Fruit fly (Drosophila melanogaster): ENCODE results near the gene Kaz-m1.

The Kaz-m1 gene

dm6 chr3R:25969780-25970179 is 44.7 kb upstream of the Kaz-m1 start, which contains the start of gene fid:
Gene fid, plus strand, starts transcription at chr3R:25970080.
- TF ChIP-seq usp (GFP tag; optimal IDR thresholded peaks at IDR 0.05) (no peak), dl (GFP tag; optimal IDR thresholded peaks at IDR 0.05; ENCODE audit: insufficient read depth in 1 of 2, partially characterized antibody in 2 of 2) (no peak), dsf (GFP tag; optimal IDR thresholded peaks at IDR 0.05; ENCODE audit: borderline replicate concordance) (no peak), HLH106 (tag; optimal IDR thresholded peaks at IDR 0.05) (no peak), lola (GFP tag; optimal IDR thresholded peaks at IDR 0.05) (no peak), brk (GFP tag; optimal IDR thresholded peaks at IDR 0.05) (no peak), Myc (optimal IDR thresholded peaks at IDR 0.05) (no peak), Jra (GFP tag; optimal IDR thresholded peaks at IDR 0.05) (no peak), Dfd (GFP tag; optimal IDR thresholded peaks at IDR 0.05) (no peak), jim (GFP tag; optimal IDR thresholded peaks at IDR 0.05) (no peak), psq (GFP tag; optimal IDR thresholded peaks at IDR 0.05) (no peak), Hnf4 (GFP tag; optimal IDR thresholded peaks at IDR 0.05) (no peak), CG32264 (GFP tag; optimal IDR thresholded peaks at IDR 0.05) (no peak), sv (GFP tag; optimal IDR thresholded peaks at IDR 0.05) (no peak), CrebA (GFP tag; optimal IDR thresholded peaks at IDR 0.05; ENCODE audit: borderline replicate concordance) (no peak), ey (GFP tag; optimal IDR thresholded peaks at IDR 0.05) (no peak), h (GFP tag; optimal IDR thresholded peaks at IDR 0.05) (no peak), tai (GFP tag; optimal IDR thresholded peaks at IDR 0.05) (no peak), Dif (GFP tag; optimal IDR thresholded peaks at IDR 0.05; ENCODE audit: partially characterized antibody) (no peak), woc (GFP tag; optimal IDR thresholded peaks at IDR 0.05) (no peak)

dm6 chr3R:25982734-25983133 is 31.8 kb upstream of the Kaz-m1 start, which contains the start of gene Nf1:
Gene Nf1, plus strand, starts transcription at chr3R:25983013.
- peak; percentile 68 for TF ChIP-seq Hr83 (GFP tag; optimal IDR thresholded peaks at IDR 0.05; ENCODE audit: poor library complexity, severe bottlenecking)
- no peak for TF ChIP-seq Myc (optimal IDR thresholded peaks at IDR 0.05)

- TF ChIP-seq Dif (GFP tag; optimal IDR thresholded peaks at IDR 0.05; ENCODE audit: partially characterized antibody) (no peak), sage (GFP tag; optimal IDR thresholded peaks at IDR 0.05) (no peak), OdsH (GFP tag; optimal IDR thresholded peaks at IDR 0.05) (no peak), Dfd (GFP tag; optimal IDR thresholded peaks at IDR 0.05) (no peak), Hr78 (GFP tag; optimal IDR thresholded peaks at IDR 0.05) (no peak), CG9705 (GFP tag; optimal IDR thresholded peaks at IDR 0.05) (no peak)
These were observed 31.2 kb upstream of the Kaz-m1 start for dm6 chr3R:25983274-25983673.

dm6 chr3R:25996197-25997005 is 18.1 kb upstream of the Kaz-m1 start, which contains the start of gene CG43116:
Gene CG43116, minus strand, starts transcription at chr3R:25996996.
- TF ChIP-seq HLH106 (tag; optimal IDR thresholded peaks at IDR 0.05) (peak; percentile 93), CG32264 (GFP tag; optimal IDR thresholded peaks at IDR 0.05) (peak; percentile 76), Sp1 (GFP tag; optimal IDR thresholded peaks at IDR 0.05) (peak; percentile 92), rgr (GFP tag; optimal IDR thresholded peaks at IDR 0.05) (peak; percentile 93), OdsH (GFP tag; optimal IDR thresholded peaks at IDR 0.05) (peak; percentile 92), N (GFP tag; optimal IDR thresholded peaks at IDR 0.05) (no peak), br (GFP tag; optimal IDR thresholded peaks at IDR 0.05) (peak; percentile 88), Hnf4 (GFP tag; optimal IDR thresholded peaks at IDR 0.05) (peak; percentile 85), Dif (GFP tag; optimal IDR thresholded peaks at IDR 0.05; ENCODE audit: partially characterized antibody) (peak; percentile 78), Rel (GFP tag; optimal IDR thresholded peaks at IDR 0.05) (peak; percentile 92), Rel (tag; optimal IDR thresholded peaks at IDR 0.05) (peak; percentile 58), Hr78 (GFP tag; optimal IDR thresholded peaks at IDR 0.05) (no peak), lola (GFP tag; optimal IDR thresholded peaks at IDR 0.05) (no peak), psq (GFP tag; optimal IDR thresholded peaks at IDR 0.05) (peak; percentile 71), CG9705 (GFP tag; optimal IDR thresholded peaks at IDR 0.05) (peak; percentile 88), fru (GFP tag; optimal IDR thresholded peaks at IDR 0.05) (peak; percentile 93), dl (GFP tag; optimal IDR thresholded peaks at IDR 0.05; ENCODE audit: insufficient read depth in 1 of 2, partially characterized antibody in 2 of 2) (peak in 1 of 2 experiments; percentile 66), h (GFP tag; optimal IDR thresholded peaks at IDR 0.05) (peak; percentile 94), Abd-B (GFP tag; optimal IDR thresholded peaks at IDR 0.05) (no peak), Dfd (GFP tag; optimal IDR thresholded peaks at IDR 0.05) (peak; percentile 42), pan (optimal IDR thresholded peaks at IDR 0.05) (no peak), Hr83 (GFP tag; optimal IDR thresholded peaks at IDR 0.05; ENCODE audit: poor library complexity, severe bottlenecking) (no peak), dsf (GFP tag; optimal IDR thresholded peaks at IDR 0.05; ENCODE audit: borderline replicate concordance) (peak; percentile 45), ey (GFP tag; optimal IDR thresholded peaks at IDR 0.05) (peak; percentile 90), Myc (optimal IDR thresholded peaks at IDR 0.05) (no peak), CrebA (GFP tag; optimal IDR thresholded peaks at IDR 0.05; ENCODE audit: borderline replicate concordance) (no peak), tai (GFP tag; optimal IDR thresholded peaks at IDR 0.05) (no peak), foxo (GFP tag; optimal IDR thresholded peaks at IDR 0.05) (peak; percentile 3 to 94), usp (GFP tag; optimal IDR thresholded peaks at IDR 0.05) (no peak), brk (GFP tag; optimal IDR thresholded peaks at IDR 0.05) (peak; percentile 78), sv (GFP tag; optimal IDR thresholded peaks at IDR 0.05) (peak; percentile 68), sage (GFP tag; optimal IDR thresholded peaks at IDR 0.05) (peak; percentile 83), dmrt93B (GFP tag; optimal IDR thresholded peaks at IDR 0.05) (peak; percentile 88), Mio (GFP tag; optimal IDR thresholded peaks at IDR 0.05) (no peak), jim (GFP tag; optimal IDR thresholded peaks at IDR 0.05) (no peak), Vsx2 (GFP tag; optimal IDR thresholded peaks at IDR 0.05; ENCODE audit: partially characterized antibody) (no peak), woc (GFP tag; optimal IDR thresholded peaks at IDR 0.05) (peak; percentile 80), Jra (GFP tag; optimal IDR thresholded peaks at IDR 0.05) (peak; percentile 77)

Measured in whole organism, wandering third instar larva.